Worm (Caenorhabditis elegans) whole organism, L4/young adult: ENCODE measurements around the gene C04C3.14.

Source experiments
- W03F9.2 ChIP-seq: fragments of 150-350 bp; optimal IDR thresholded peaks from 2 replicates; lab custom pipeline; 2014; ENCODE audit warnings: missing biosample characterization, missing genetic modification characterization
- dao-5 ChIP-seq: sonication (generic microtip); optimal IDR thresholded peaks from 2 replicates; lab custom pipeline; 2016; ENCODE audit warnings: missing genotype, missing genetic modification characterization, moderate library complexity, missing compliant biosample characterization
- him-1 ChIP-seq: sonication (generic microtip); optimal IDR thresholded peaks from 2 replicates; lab custom pipeline; 2016; ENCODE audit warnings: missing genotype, missing genetic modification reagents, missing genetic modification characterization, missing compliant biosample characterization

ce11 chrIV:3385337-3386215, 10.1 kb upstream of the C04C3.14 start, which contains the start of gene mai-2:
- TF ChIP-seq him-1 (no peak), W03F9.2 (tag; lab: Kevin White, UChicago) (no peak), dao-5 (tag; lab: Kevin White, UChicago) (no peak)
